Worm (Caenorhabditis elegans) whole organism, L4 larva: ENCODE measurements around the gene F08F1.3.
A peak's percentile ranks its signal among the peaks of the same experiment; 100 is the strongest.

Experiments used
- D1046.2 ChIP-seq: fragments of 200-800 bp; sonication (Bioruptor generic); IDR thresholded peaks from 2 replicates; pipeline ENCODE4 v1.3.6; 2022; ENCODE audit warnings: missing genetic modification characterization, missing compliant biosample characterization
- F26F4.8 ChIP-seq: fragments of 200-800 bp; sonication (Bioruptor generic); conservative IDR thresholded peaks from 2 replicates; pipeline ENCODE4 v1.3.6; 2022; ENCODE audit warnings: missing genetic modification characterization, missing compliant biosample characterization
- F44E2.7 ChIP-seq: fragments of 200-800 bp; sonication (Bioruptor generic); IDR thresholded peaks from 2 replicates; pipeline ENCODE4 v2.1.2; 2022; ENCODE audit warnings: missing genetic modification characterization, missing compliant biosample characterization
- T20F7.1 ChIP-seq: fragments of 200-800 bp; sonication (Bioruptor generic); optimal IDR thresholded peaks from 2 replicates; lab custom pipeline; 2018; ENCODE audit warnings: mild to moderate bottlenecking, missing genetic modification characterization, missing compliant biosample characterization
- Y105C5A.15 ChIP-seq: fragments of 200-800 bp; sonication (Bioruptor generic); IDR thresholded peaks from 2 replicates; pipeline ENCODE4 v1.3.6; 2022; ENCODE audit warnings: missing genetic modification characterization, missing compliant biosample characterization
- Y48G9A.11 ChIP-seq: fragments of 200-800 bp; sonication (Bioruptor generic); IDR thresholded peaks from 2 replicates; pipeline ENCODE4 v1.3.6; 2022; ENCODE audit warnings: missing genetic modification reagents, missing genetic modification characterization, missing compliant biosample characterization
- ZK546.5 ChIP-seq, 2 experiments: sonication (generic microtip); optimal IDR thresholded peaks; 2 replicates each; lab custom pipeline; 2017; ENCODE audit warnings: missing biosample characterization in 2 of 2, missing genetic modification characterization in 2 of 2
- aha-1 ChIP-seq: fragments of 150-350 bp; peaks from one replicate; lab custom pipeline; 2014; ENCODE audit warnings: missing biosample characterization, missing genetic modification characterization
- ama-1 ChIP-seq: fragments of 150-350 bp; optimal IDR thresholded peaks from 2 replicates; lab custom pipeline; 2014; ENCODE audit warnings: inconsistent platforms, mixed read lengths
- ceh-28 ChIP-seq: fragments of 150-350 bp; optimal IDR thresholded peaks from 2 replicates; lab custom pipeline; 2014; ENCODE audit warnings: missing biosample characterization, missing genetic modification reagents, missing genetic modification characterization
- ceh-32 ChIP-seq: sonication (generic microtip); optimal IDR thresholded peaks from 2 replicates; lab custom pipeline; 2016; ENCODE audit warnings: mild to moderate bottlenecking, missing genetic modification characterization, missing compliant biosample characterization; ENCODE audit not compliant: poor library complexity
- cey-2 ChIP-seq: sonication (generic microtip); optimal IDR thresholded peaks from 3 replicates; lab custom pipeline; 2017; ENCODE audit warnings: missing genetic modification characterization, mild to moderate bottlenecking, missing compliant biosample characterization, antibody characterized with exemption, borderline replicate concordance; ENCODE audit not compliant: insufficient read depth
- daf-12 ChIP-seq: fragments of 150-350 bp; optimal IDR thresholded peaks from 2 replicates; lab custom pipeline; 2014; ENCODE audit warnings: missing biosample characterization, missing genetic modification reagents, missing genetic modification characterization
- daf-16 ChIP-seq, 3 experiments: sonication (generic microtip); optimal IDR thresholded peaks; 2 replicates each; lab custom pipeline; 2016 to 2017; ENCODE audit warnings: missing genetic modification characterization in 3 of 3, missing genetic modification reagents in 3 of 3, mild to moderate bottlenecking in 2 of 3, missing compliant biosample characterization in 2 of 3, missing biosample characterization in 1 of 3, moderate library complexity in 1 of 3
- daf-19 ChIP-seq: fragments of 200-800 bp; sonication (Bioruptor generic); conservative IDR thresholded peaks from 2 replicates; pipeline ENCODE4 v1.3.6; 2022; ENCODE audit warnings: missing genetic modification characterization, missing compliant biosample characterization
- dmd-6 ChIP-seq: fragments of 200-800 bp; sonication (Bioruptor generic); IDR thresholded peaks from 2 replicates; pipeline ENCODE4 v1.3.6; 2022; ENCODE audit warnings: missing genetic modification reagents, missing genetic modification characterization, missing compliant biosample characterization
- dmd-9 ChIP-seq: fragments of 200-800 bp; sonication (Bioruptor generic); IDR thresholded peaks from 2 replicates; pipeline ENCODE4 v1.3.6; 2022; ENCODE audit warnings: missing genetic modification reagents, missing genetic modification characterization, missing compliant biosample characterization
- duxl-1 ChIP-seq: sonication (generic microtip); optimal IDR thresholded peaks from 2 replicates; lab custom pipeline; 2016; ENCODE audit warnings: mild to moderate bottlenecking, missing genetic modification characterization, moderate library complexity, missing compliant biosample characterization; ENCODE audit not compliant: poor library complexity
- egl-27 ChIP-seq: sonication (generic microtip); optimal IDR thresholded peaks from 3 replicates; lab custom pipeline; 2017; ENCODE audit warnings: missing biosample characterization, missing genetic modification reagents, missing genetic modification characterization
- fkh-10 ChIP-seq: fragments of 150-350 bp; optimal IDR thresholded peaks from 2 replicates; lab custom pipeline; 2014; ENCODE audit warnings: missing biosample characterization, missing genetic modification reagents, missing genetic modification characterization
- fos-1 ChIP-seq: fragments of 150-350 bp; optimal IDR thresholded peaks from 2 replicates; lab custom pipeline; 2014; ENCODE audit warnings: missing biosample characterization, missing genetic modification characterization
- gei-8 ChIP-seq: fragments of 200-800 bp; sonication (Bioruptor generic); optimal IDR thresholded peaks from 2 replicates; lab custom pipeline; 2018; ENCODE audit warnings: mild to moderate bottlenecking, missing genetic modification characterization, missing compliant biosample characterization
- hif-1 ChIP-seq, 2 experiments: sonication (generic microtip); optimal IDR thresholded peaks; 2 replicates each; lab custom pipeline; 2016 to 2017; ENCODE audit warnings: missing compliant biosample characterization in 2 of 2, missing genetic modification characterization in 2 of 2, missing genetic modification reagents in 2 of 2, missing genotype in 2 of 2, mild to moderate bottlenecking in 1 of 2
- hlh-30 ChIP-seq: sonication (generic microtip); optimal IDR thresholded peaks from 2 replicates; lab custom pipeline; 2017; ENCODE audit warnings: antibody characterized with exemption, mild to moderate bottlenecking, missing genetic modification characterization, missing compliant biosample characterization; ENCODE audit not compliant: insufficient read depth
- jun-1 ChIP-seq: fragments of 150-350 bp; optimal IDR thresholded peaks from 2 replicates; lab custom pipeline; 2014; ENCODE audit warnings: missing biosample characterization, missing genetic modification reagents, missing genetic modification characterization
- lin-29 ChIP-seq: fragments of 200-800 bp; sonication (Bioruptor generic); IDR thresholded peaks from 2 replicates; pipeline ENCODE4 v1.3.6; 2022; ENCODE audit warnings: missing genetic modification reagents, missing genetic modification characterization, missing compliant biosample characterization
- lin-38 ChIP-seq: fragments of 200-800 bp; sonication (Bioruptor generic); IDR thresholded peaks from 2 replicates; pipeline ENCODE4 v1.3.6; 2022; ENCODE audit warnings: missing genetic modification reagents, missing genetic modification characterization, missing compliant biosample characterization
- madf-9 ChIP-seq: fragments of 200-800 bp; sonication (Bioruptor generic); conservative IDR thresholded peaks from 2 replicates; pipeline ENCODE4 v1.3.6; 2022; ENCODE audit warnings: missing genetic modification reagents, missing genetic modification characterization, missing compliant biosample characterization
- mep-1 ChIP-seq: fragments of 150-350 bp; sonication (generic microtip); optimal IDR thresholded peaks from 3 replicates; lab custom pipeline; 2014; ENCODE audit warnings: missing biosample characterization, missing genetic modification characterization
- mes-2 ChIP-seq: sonication (generic microtip); optimal IDR thresholded peaks from 2 replicates; lab custom pipeline; 2016; ENCODE audit warnings: missing genotype, mild to moderate bottlenecking, missing genetic modification characterization, missing compliant biosample characterization; ENCODE audit not compliant: poor library complexity, severe bottlenecking
- mxl-3 ChIP-seq: fragments of 200-800 bp; sonication (Bioruptor generic); optimal IDR thresholded peaks from 2 replicates; lab custom pipeline; 2018; ENCODE audit warnings: mild to moderate bottlenecking, missing genetic modification characterization, missing compliant biosample characterization
- nhr-10 ChIP-seq: fragments of 150-350 bp; optimal IDR thresholded peaks from 2 replicates; lab custom pipeline; 2014; ENCODE audit warnings: missing biosample characterization, missing genetic modification characterization
- nhr-102 ChIP-seq: sonication (generic microtip); optimal IDR thresholded peaks from 2 replicates; lab custom pipeline; 2016; ENCODE audit warnings: mild to moderate bottlenecking, missing genetic modification characterization, moderate library complexity, missing compliant biosample characterization
- nhr-28 ChIP-seq: fragments of 150-350 bp; optimal IDR thresholded peaks from 2 replicates; lab custom pipeline; 2014; ENCODE audit warnings: missing biosample characterization, missing genetic modification characterization
- nhr-48 ChIP-seq: sonication (generic microtip); optimal IDR thresholded peaks from 2 replicates; lab custom pipeline; 2016; ENCODE audit warnings: mild to moderate bottlenecking, missing genetic modification characterization, missing compliant biosample characterization
- nhr-76 ChIP-seq: fragments of 150-350 bp; optimal IDR thresholded peaks from 2 replicates; lab custom pipeline; 2014; ENCODE audit warnings: missing biosample characterization, missing genetic modification characterization
- pha-4 ChIP-seq, 2 experiments: fragments of 150-350 bp in 1 of 2; fragments of 200-800 bp in 1 of 2; sonication (Bioruptor generic) in 1 of 2; IDR thresholded peaks in 1 of 2; optimal IDR thresholded peaks in 1 of 2; 2 replicates each; pipeline versions ENCODE4 v1.3.6 to Lab custom; 2014 to 2022; ENCODE audit warnings: missing genetic modification characterization in 2 of 2, missing genetic modification reagents in 2 of 2, missing biosample characterization in 1 of 2, missing compliant biosample characterization in 1 of 2
- php-3 ChIP-seq: fragments of 200-800 bp; sonication (Bioruptor generic); IDR thresholded peaks from 2 replicates; pipeline ENCODE4 v1.3.6; 2022; ENCODE audit warnings: missing genetic modification reagents, missing genetic modification characterization, missing compliant biosample characterization
- pqm-1 ChIP-seq: sonication (generic microtip); optimal IDR thresholded peaks from 2 replicates; lab custom pipeline; 2017; ENCODE audit warnings: missing biosample characterization, missing genetic modification characterization
- rbr-2 ChIP-seq: sonication (generic microtip); optimal IDR thresholded peaks from 2 replicates; lab custom pipeline; 2016; ENCODE audit warnings: missing genotype, missing genetic modification characterization, missing compliant biosample characterization
- sdz-12 ChIP-seq: fragments of 200-800 bp; sonication (Bioruptor generic); optimal IDR thresholded peaks from 2 replicates; lab custom pipeline; 2018; ENCODE audit warnings: mild to moderate bottlenecking, missing genetic modification characterization, missing compliant biosample characterization
- snpc-1.2 ChIP-seq: fragments of 200-800 bp; sonication (Bioruptor generic); IDR thresholded peaks from 2 replicates; pipeline ENCODE4 v1.3.6; 2022; ENCODE audit warnings: missing genetic modification reagents, missing genetic modification characterization, missing compliant biosample characterization
- snpc-4 ChIP-seq: fragments of 150-350 bp; optimal IDR thresholded peaks from 2 replicates; lab custom pipeline; 2014; ENCODE audit warnings: missing biosample characterization, missing genetic modification characterization
- spr-1 ChIP-seq: sonication (generic microtip); optimal IDR thresholded peaks from 2 replicates; lab custom pipeline; 2016; ENCODE audit warnings: mild to moderate bottlenecking, missing genetic modification characterization, missing compliant biosample characterization
- spr-3 ChIP-seq: fragments of 200-800 bp; sonication (Bioruptor generic); optimal IDR thresholded peaks from 2 replicates; lab custom pipeline; 2018; ENCODE audit warnings: mild to moderate bottlenecking, missing genetic modification characterization, missing compliant biosample characterization
- tra-1 ChIP-seq: fragments of 200-800 bp; sonication (Bioruptor generic); IDR thresholded peaks from 2 replicates; pipeline ENCODE4 v1.3.6; 2022; ENCODE audit warnings: missing genetic modification reagents, missing genetic modification characterization, missing compliant biosample characterization
- unc-130 ChIP-seq: sonication (generic microtip); optimal IDR thresholded peaks from 2 replicates; lab custom pipeline; 2016; ENCODE audit warnings: missing genetic modification reagents, missing genetic modification characterization, missing compliant biosample characterization
- unc-39 ChIP-seq: sonication (generic microtip); optimal IDR thresholded peaks from 2 replicates; lab custom pipeline; 2017; ENCODE audit warnings: missing biosample characterization, missing genetic modification characterization
- zip-11 ChIP-seq: fragments of 200-800 bp; sonication (Bioruptor generic); IDR thresholded peaks from 2 replicates; pipeline ENCODE4 v1.3.6; 2022; ENCODE audit warnings: missing genetic modification characterization, missing compliant biosample characterization
- ztf-7 ChIP-seq: fragments of 150-350 bp; optimal IDR thresholded peaks from 2 replicates; lab custom pipeline; 2014; ENCODE audit warnings: missing biosample characterization, missing genetic modification characterization

The F08F1.3 gene

ce11 chrX:8470126-8470772, 41.6 kb downstream of the F08F1.3 start, which contains the start of gene mec-10 (continued):
- TF ChIP-seq nhr-76 (no peak), snpc-4 (tag; lab: Kevin White, UChicago) (no peak), dmd-6 (peak; percentile 81), rbr-2 (no peak), ama-1 (lab: Kevin White, UChicago) (no peak), F44E2.7 (no peak), dmd-9 (no peak), spr-1 (tag; lab: Kevin White, UChicago) (no peak), daf-19 (GFP tag; lab: Robert Waterston, UW) (no peak), D1046.2 (GFP tag; lab: Robert Waterston, UW) (no peak), hlh-30 (peak; percentile 47), fos-1 (tag; lab: Kevin White, UChicago) (no peak), lin-29 (GFP tag; lab: Robert Waterston, UW) (no peak), Y48G9A.11 (GFP tag; lab: Robert Waterston, UW) (no peak), zip-11 (GFP tag; lab: Robert Waterston, UW) (no peak), unc-130 (no peak), madf-9 (no peak), lin-38 (no peak), ZK546.5 (tag; optimal IDR thresholded peaks at IDR 0.05; lab: Kevin White, UChicago) (no peak), fkh-10 (GFP tag; lab: Kevin White, UChicago) (no peak), daf-16 (GFP tag; optimal IDR thresholded peaks at IDR 0.05; lab: Kevin White, UChicago) (no peak), daf-16 (tag; optimal IDR thresholded peaks at IDR 0.05; lab: Kevin White, UChicago) (peak; percentile 75), nhr-28 (peak; percentile 68), duxl-1 (tag; lab: Kevin White, UChicago) (no peak), gei-8 (GFP tag; lab: Kevin White, UChicago) (no peak), spr-3 (GFP tag; lab: Kevin White, UChicago) (no peak), ceh-32 (tag; lab: Kevin White, UChicago) (no peak), mxl-3 (GFP tag; lab: Kevin White, UChicago) (no peak), nhr-48 (peak; percentile 14), unc-39 (tag; lab: Kevin White, UChicago) (no peak), nhr-102 (tag; lab: Kevin White, UChicago) (peak; percentile 34), egl-27 (tag; lab: Kevin White, UChicago) (no peak), jun-1 (no peak), snpc-1.2 (GFP tag; lab: Robert Waterston, UW) (no peak), cey-2 (tag; lab: Kevin White, UChicago) (no peak), aha-1 (tag; lab: Kevin White, UChicago) (peak; percentile 96), F26F4.8 (GFP tag; lab: Robert Waterston, UW) (no peak), ceh-28 (no peak), pqm-1 (tag; lab: Kevin White, UChicago) (peak; percentile 92), Y105C5A.15 (no peak), tra-1 (GFP tag; lab: Robert Waterston, UW) (no peak)
- TF ChIP-seq, all 104 proteins: peak for 14

- no peak for TF ChIP-seq fkh-10 (GFP tag; lab: Kevin White, UChicago)
- no peak for TF ChIP-seq ZK546.5 (tag; optimal IDR thresholded peaks at IDR 0.05; lab: Kevin White, UChicago)
- TF ChIP-seq ztf-7 = peak; percentile 76
- TF ChIP-seq aha-1 (tag; lab: Kevin White, UChicago) = peak; percentile 90
- TF ChIP-seq pha-4 (GFP tag; IDR thresholded peaks at IDR 0.05; lab: Robert Waterston, UW) = peak; percentile 55
- no peak for TF ChIP-seq pha-4 (tag; optimal IDR thresholded peaks at IDR 0.05; lab: Kevin White, UChicago)
- TF ChIP-seq spr-1 (tag; lab: Kevin White, UChicago) = no peak
- no peak for TF ChIP-seq sdz-12 (GFP tag; lab: Kevin White, UChicago)
- peak; percentile 60 for TF ChIP-seq T20F7.1 (GFP tag; lab: Kevin White, UChicago)
- peak; percentile 79 for TF ChIP-seq mep-1 (tag; lab: Kevin White, UChicago)
- TF ChIP-seq mes-2 (tag; lab: Kevin White, UChicago) = peak; percentile 7
- TF ChIP-seq hif-1 (tag; optimal IDR thresholded peaks at IDR 0.05; lab: Kevin White, UChicago) = peak in 1 of 2 experiments; percentile 79
- TF ChIP-seq daf-16 (GFP tag; optimal IDR thresholded peaks at IDR 0.05; lab: Kevin White, UChicago) = peak in 1 of 2 experiments; percentile 19
- peak; percentile 96 for TF ChIP-seq daf-16 (tag; optimal IDR thresholded peaks at IDR 0.05; lab: Kevin White, UChicago)
- TF ChIP-seq daf-12 = no peak
- TF ChIP-seq php-3 = peak; percentile 89
- peak; percentile 63 for TF ChIP-seq nhr-10 (tag; lab: Kevin White, UChicago)
These were observed 44.8 kb downstream of the F08F1.3 start for ce11 chrX:8473468-8473867.
